Worm (Caenorhabditis elegans): ENCODE measurements around the gene C47E8.4.

Gene C47E8.4

ce11 chrV:14686231-14687105 lies 1.2 kb upstream of the C47E8.4 start:
- no peak for TF ChIP-seq nhr-12 (tag; optimal IDR thresholded peaks at IDR 0.05)
- no peak for TF ChIP-seq nhr-237 (tag; optimal IDR thresholded peaks at IDR 0.05)
- no peak for TF ChIP-seq fos-1 (tag; optimal IDR thresholded peaks at IDR 0.05)
- no peak for TF ChIP-seq sma-3 (GFP tag; optimal IDR thresholded peaks at IDR 0.05)
- no peak for TF ChIP-seq alr-1 (tag; optimal IDR thresholded peaks at IDR 0.05)
- TF ChIP-seq ceh-82 (tag; optimal IDR thresholded peaks at IDR 0.05) = no peak
- no peak for TF ChIP-seq blmp-1 (tag; optimal IDR thresholded peaks at IDR 0.05; ENCODE audit: insufficient read depth)
- TF ChIP-seq gmeb-1 (tag; optimal IDR thresholded peaks at IDR 0.05) = no peak
- TF ChIP-seq lsy-2 (tag; optimal IDR thresholded peaks at IDR 0.05) = no peak
- TF ChIP-seq lin-11 (tag; optimal IDR thresholded peaks at IDR 0.05) = no peak
- no peak for TF ChIP-seq nhr-10 (tag; optimal IDR thresholded peaks at IDR 0.05)
- TF ChIP-seq nhr-25 (tag; optimal IDR thresholded peaks at IDR 0.05) = no peak
- no peak for TF ChIP-seq unc-55 (GFP tag; optimal IDR thresholded peaks at IDR 0.05)
- peak; percentile 32 for TF ChIP-seq nhr-129 (tag; optimal IDR thresholded peaks at IDR 0.05)
- no peak for TF ChIP-seq nhr-11 (tag; optimal IDR thresholded peaks at IDR 0.05)
- no peak for TF ChIP-seq dmd-4 (tag; optimal IDR thresholded peaks at IDR 0.05)
- no peak for TF ChIP-seq zag-1 (tag; optimal IDR thresholded peaks at IDR 0.05)
- no peak for TF ChIP-seq peb-1 (tag; optimal IDR thresholded peaks at IDR 0.05)
- no peak for TF ChIP-seq R02D3.7 (tag; optimal IDR thresholded peaks at IDR 0.05)
- no peak for TF ChIP-seq unc-62 (GFP tag; optimal IDR thresholded peaks at IDR 0.05)
- TF ChIP-seq nhr-21 (tag; optimal IDR thresholded peaks at IDR 0.05) = no peak
- TF ChIP-seq ama-1 (optimal IDR thresholded peaks at IDR 0.05) = peak; percentile 90
- no peak for TF ChIP-seq elt-3 (tag; optimal IDR thresholded peaks at IDR 0.05)
- peak; percentile 12 for TF ChIP-seq skn-1 (tag; optimal IDR thresholded peaks at IDR 0.05)
- TF ChIP-seq unc-39 (tag; optimal IDR thresholded peaks at IDR 0.05) = no peak
- no peak for TF ChIP-seq mbf-1 (tag; optimal IDR thresholded peaks at IDR 0.05)

ce11 chrV:14684359-14685312 lies 649 bp downstream of the C47E8.4 start, which contains the start of gene hsp-90:
hsp-90 (plus strand) TSS chrV:14684918.
- TF ChIP-seq C34F6.9 (tag; optimal IDR thresholded peaks at IDR 0.05) (peak; percentile 55), nhr-11 (tag; optimal IDR thresholded peaks at IDR 0.05) (no peak), ceh-16 (tag; optimal IDR thresholded peaks at IDR 0.05) (no peak), unc-62 (GFP tag; optimal IDR thresholded peaks at IDR 0.05) (no peak), nhr-21 (tag; optimal IDR thresholded peaks at IDR 0.05) (no peak), ztf-11 (tag; optimal IDR thresholded peaks at IDR 0.05) (no peak), sma-3 (GFP tag; optimal IDR thresholded peaks at IDR 0.05) (no peak), mbf-1 (tag; optimal IDR thresholded peaks at IDR 0.05) (no peak), snpc-4 (tag; optimal IDR thresholded peaks at IDR 0.05) (no peak), ama-1 (optimal IDR thresholded peaks at IDR 0.05) (peak; percentile 84), nhr-25 (tag; optimal IDR thresholded peaks at IDR 0.05) (no peak), aly-2 (tag; optimal IDR thresholded peaks at IDR 0.05) (no peak), ceh-82 (tag; optimal IDR thresholded peaks at IDR 0.05) (no peak), ztf-1 (GFP tag; conservative IDR thresholded peaks at IDR 0.05) (no peak), alr-1 (tag; optimal IDR thresholded peaks at IDR 0.05) (no peak), lsy-2 (tag; optimal IDR thresholded peaks at IDR 0.05) (no peak), elt-1 (tag; optimal IDR thresholded peaks at IDR 0.05) (no peak)

ce11 chrV:14683926-14684325 lies 1.4 kb downstream of the C47E8.4 start:
- no peak for TF ChIP-seq alr-1 (tag; optimal IDR thresholded peaks at IDR 0.05)
- TF ChIP-seq lin-39 (tag; optimal IDR thresholded peaks at IDR 0.05) = no peak
- no peak for TF ChIP-seq sma-3 (GFP tag; optimal IDR thresholded peaks at IDR 0.05)
- TF ChIP-seq ztf-4 (tag; optimal IDR thresholded peaks at IDR 0.05) = no peak

ce11 chrV:14683291-14683690 lies 2.0 kb downstream of the C47E8.4 start:
- TF ChIP-seq sma-9 (GFP tag; optimal IDR thresholded peaks at IDR 0.05) (no peak), sma-9 (tag; optimal IDR thresholded peaks at IDR 0.05) (no peak), mbf-1 (tag; optimal IDR thresholded peaks at IDR 0.05) (no peak), ama-1 (optimal IDR thresholded peaks at IDR 0.05) (peak; percentile 40), crh-2 (tag; optimal IDR thresholded peaks at IDR 0.05) (no peak), unc-39 (tag; optimal IDR thresholded peaks at IDR 0.05) (no peak), ceh-82 (tag; optimal IDR thresholded peaks at IDR 0.05) (no peak)

All from whole organism, L2 larva.